Worm (Caenorhabditis elegans): ENCODE data around the gene T14G8.3.

The T14G8.3 gene

ce11 chrX:12863262-12863661 is 2.2 kb downstream of the T14G8.3 start:
- no peak for TF ChIP-seq gmeb-1 (tag; optimal IDR thresholded peaks at IDR 0.05)
- no peak for TF ChIP-seq nhr-25 (tag; optimal IDR thresholded peaks at IDR 0.05)
- no peak for TF ChIP-seq Y55F3AM.14 (GFP tag; optimal IDR thresholded peaks at IDR 0.05)
- no peak for TF ChIP-seq nhr-10 (tag; optimal IDR thresholded peaks at IDR 0.05)
- no peak for TF ChIP-seq ceh-16 (tag; optimal IDR thresholded peaks at IDR 0.05)

- TF ChIP-seq mab-5 (tag; optimal IDR thresholded peaks at IDR 0.05) (no peak), peb-1 (tag; optimal IDR thresholded peaks at IDR 0.05) (no peak)
These were observed 2.8 kb downstream of the T14G8.3 start, which contains the start of gene T14G8.4 for ce11 chrX:12863796-12864195. Gene T14G8.4 (minus strand): TSS chrX:12863896.

- TF ChIP-seq nhr-11 (tag; optimal IDR thresholded peaks at IDR 0.05) (no peak), blmp-1 (tag; optimal IDR thresholded peaks at IDR 0.05; ENCODE audit: insufficient read depth) (no peak), F13H6.1 (tag; optimal IDR thresholded peaks at IDR 0.05) (no peak), ZK546.5 (tag; optimal IDR thresholded peaks at IDR 0.05) (no peak), peb-1 (tag; optimal IDR thresholded peaks at IDR 0.05) (no peak), sma-3 (GFP tag; optimal IDR thresholded peaks at IDR 0.05) (peak; percentile 14), ceh-82 (tag; optimal IDR thresholded peaks at IDR 0.05) (no peak), egl-27 (tag; optimal IDR thresholded peaks at IDR 0.05) (no peak), fos-1 (tag; optimal IDR thresholded peaks at IDR 0.05) (peak; percentile 12), nhr-23 (tag; optimal IDR thresholded peaks at IDR 0.05) (no peak), Y55F3AM.14 (GFP tag; optimal IDR thresholded peaks at IDR 0.05) (no peak), lin-11 (tag; optimal IDR thresholded peaks at IDR 0.05) (no peak), alr-1 (tag; optimal IDR thresholded peaks at IDR 0.05) (no peak)
These were observed 8.4 kb downstream of the T14G8.3 start for ce11 chrX:12869412-12869811.

- TF ChIP-seq ceh-82 (tag; optimal IDR thresholded peaks at IDR 0.05) (no peak), F13H6.1 (tag; optimal IDR thresholded peaks at IDR 0.05) (peak; percentile 62), skn-1 (tag; optimal IDR thresholded peaks at IDR 0.05) (no peak), crh-2 (tag; optimal IDR thresholded peaks at IDR 0.05) (no peak), nhr-129 (tag; optimal IDR thresholded peaks at IDR 0.05) (peak; percentile 64), elt-3 (tag; optimal IDR thresholded peaks at IDR 0.05) (no peak), nhr-23 (tag; optimal IDR thresholded peaks at IDR 0.05) (no peak), mab-5 (tag; optimal IDR thresholded peaks at IDR 0.05) (no peak), lin-11 (tag; optimal IDR thresholded peaks at IDR 0.05) (no peak), sma-9 (GFP tag; optimal IDR thresholded peaks at IDR 0.05) (peak; percentile 62), sma-9 (tag; optimal IDR thresholded peaks at IDR 0.05) (no peak), fos-1 (tag; optimal IDR thresholded peaks at IDR 0.05) (peak; percentile 41), lsy-2 (tag; optimal IDR thresholded peaks at IDR 0.05) (peak in 1 of 2 experiments; percentile 18), sem-4 (tag; optimal IDR thresholded peaks at IDR 0.05) (no peak), C34F6.9 (tag; optimal IDR thresholded peaks at IDR 0.05) (peak; percentile 26), lin-13 (GFP tag; optimal IDR thresholded peaks at IDR 0.05) (no peak), peb-1 (tag; optimal IDR thresholded peaks at IDR 0.05) (no peak), zag-1 (tag; optimal IDR thresholded peaks at IDR 0.05) (no peak)
These were observed 8.9 kb downstream of the T14G8.3 start for ce11 chrX:12869827-12870394.

ce11 chrX:12872022-12872888 is 11.2 kb downstream of the T14G8.3 start:
- peak; percentile 66 for TF ChIP-seq C34F6.9 (tag; optimal IDR thresholded peaks at IDR 0.05)
- TF ChIP-seq sma-3 (GFP tag; optimal IDR thresholded peaks at IDR 0.05) = peak; percentile 98
- TF ChIP-seq alr-1 (tag; optimal IDR thresholded peaks at IDR 0.05) = no peak
- no peak for TF ChIP-seq R02D3.7 (tag; optimal IDR thresholded peaks at IDR 0.05)
- peak; percentile 97 for TF ChIP-seq crh-2 (tag; optimal IDR thresholded peaks at IDR 0.05)
- TF ChIP-seq ZK546.5 (tag; optimal IDR thresholded peaks at IDR 0.05) = no peak
- TF ChIP-seq lin-13 (GFP tag; optimal IDR thresholded peaks at IDR 0.05) = peak; percentile 74
- no peak for TF ChIP-seq unc-62 (GFP tag; optimal IDR thresholded peaks at IDR 0.05)
- TF ChIP-seq unc-55 (GFP tag; optimal IDR thresholded peaks at IDR 0.05) = no peak
- TF ChIP-seq lin-39 (tag; optimal IDR thresholded peaks at IDR 0.05) = no peak
- no peak for TF ChIP-seq unc-39 (tag; optimal IDR thresholded peaks at IDR 0.05)
- TF ChIP-seq nhr-10 (tag; optimal IDR thresholded peaks at IDR 0.05) = peak; percentile 64
- TF ChIP-seq nhr-12 (tag; optimal IDR thresholded peaks at IDR 0.05) = no peak
- TF ChIP-seq lsy-2 (tag; optimal IDR thresholded peaks at IDR 0.05) = peak; percentile 23 to 79
- TF ChIP-seq elt-3 (tag; optimal IDR thresholded peaks at IDR 0.05) = no peak
- peak; percentile 92 for TF ChIP-seq nhr-25 (tag; optimal IDR thresholded peaks at IDR 0.05)
- no peak for TF ChIP-seq nhr-11 (tag; optimal IDR thresholded peaks at IDR 0.05)
- peak; percentile 29 for TF ChIP-seq nhr-6 (tag; optimal IDR thresholded peaks at IDR 0.05)
- peak; percentile 88 for TF ChIP-seq ztf-4 (tag; optimal IDR thresholded peaks at IDR 0.05)
- no peak for TF ChIP-seq ztf-11 (tag; optimal IDR thresholded peaks at IDR 0.05)
- TF ChIP-seq nhr-129 (tag; optimal IDR thresholded peaks at IDR 0.05) = peak; percentile 90
- TF ChIP-seq nhr-23 (tag; optimal IDR thresholded peaks at IDR 0.05) = no peak
- TF ChIP-seq snpc-4 (tag; optimal IDR thresholded peaks at IDR 0.05) = no peak
- TF ChIP-seq mbf-1 (tag; optimal IDR thresholded peaks at IDR 0.05) = no peak
- TF ChIP-seq skn-1 (tag; optimal IDR thresholded peaks at IDR 0.05) = peak; percentile 49
- no peak for TF ChIP-seq nhr-237 (tag; optimal IDR thresholded peaks at IDR 0.05)
- TF ChIP-seq gmeb-1 (tag; optimal IDR thresholded peaks at IDR 0.05) = peak; percentile 77
- peak; percentile 99 for TF ChIP-seq sma-9 (GFP tag; optimal IDR thresholded peaks at IDR 0.05)
- peak; percentile 90 for TF ChIP-seq sma-9 (tag; optimal IDR thresholded peaks at IDR 0.05)

Data from whole organism, L2 larva.